Fruit fly (Drosophila melanogaster): ENCODE results near the gene Arr2.

Arr2 gene

DNA sequence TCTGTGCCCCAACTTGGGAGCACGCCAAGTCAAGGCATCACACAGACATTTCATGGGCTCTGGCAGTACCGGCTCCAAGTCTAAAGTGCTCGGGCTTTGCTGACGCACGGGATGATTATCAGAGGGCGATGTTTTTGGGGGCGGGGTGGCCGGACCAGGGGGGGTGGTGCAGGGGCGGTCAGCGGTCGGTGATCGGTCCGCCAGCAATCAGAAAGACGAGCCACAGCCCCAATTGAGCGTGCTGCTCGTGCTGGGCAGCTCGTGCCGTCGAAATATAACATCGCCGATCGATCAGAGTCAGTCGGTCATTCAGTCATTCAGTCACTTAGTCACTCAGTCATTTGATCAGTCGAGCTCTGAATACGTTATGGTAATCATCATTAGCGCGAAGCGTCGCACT, 49.1 kb upstream of the Arr2 start (continued):
- TF ChIP-seq CG7987 (GFP tag; optimal IDR thresholded peaks at IDR 0.05): peak; percentile 99
- TF ChIP-seq CG10274 (GFP tag; optimal IDR thresholded peaks at IDR 0.05): no peak
- no peak for TF ChIP-seq MTF-1 (GFP tag; optimal IDR thresholded peaks at IDR 0.05; ENCODE audit: borderline replicate concordance)
- no peak for TF ChIP-seq CG2116 (GFP tag; optimal IDR thresholded peaks at IDR 0.05)
- no peak for TF ChIP-seq CG11398 (GFP tag; optimal IDR thresholded peaks at IDR 0.05)
- no peak for TF ChIP-seq Atf3 (GFP tag; optimal IDR thresholded peaks at IDR 0.05)
- TF ChIP-seq org-1 (GFP tag; optimal IDR thresholded peaks at IDR 0.05): no peak
- no peak for TF ChIP-seq Pdp1 (GFP tag; optimal IDR thresholded peaks at IDR 0.05)
- no peak for TF ChIP-seq Xbp1 (GFP tag; optimal IDR thresholded peaks at IDR 0.05)
- no peak for TF ChIP-seq ase (GFP tag; IDR thresholded peaks at IDR 0.05)
- TF ChIP-seq exex (tag; optimal IDR thresholded peaks at IDR 0.05): no peak
- TF ChIP-seq CG32532 (GFP tag; IDR thresholded peaks at IDR 0.05): no peak
- TF ChIP-seq CG8924 (tag; optimal IDR thresholded peaks at IDR 0.05): no peak
- no peak for TF ChIP-seq CG9609 (GFP tag; optimal IDR thresholded peaks at IDR 0.05)
- no peak for TF ChIP-seq CG8944 (GFP tag; optimal IDR thresholded peaks at IDR 0.05)
- TF ChIP-seq lov (optimal IDR thresholded peaks at IDR 0.05): no peak
- no peak for TF ChIP-seq lov (GFP tag; IDR thresholded peaks at IDR 0.05)
- no peak for TF ChIP-seq emc (GFP tag; optimal IDR thresholded peaks at IDR 0.05)
- no peak for TF ChIP-seq ewg (GFP tag; optimal IDR thresholded peaks at IDR 0.05)
- no peak for TF ChIP-seq NfI (GFP tag; optimal IDR thresholded peaks at IDR 0.05)
- TF ChIP-seq ci (GFP tag; IDR thresholded peaks at IDR 0.05): peak; percentile 44; the same call in 1 of the 3 replicates
- 0 out of 2 replicates have a peak, but pooled peaks have one; percentile 36 for TF ChIP-seq ham (GFP tag; IDR thresholded peaks at IDR 0.05)
- no peak for TF ChIP-seq CG9797 (GFP tag; optimal IDR thresholded peaks at IDR 0.05)
- no peak for TF ChIP-seq usp (GFP tag; optimal IDR thresholded peaks at IDR 0.05)
- no peak for TF ChIP-seq Nf-YB (GFP tag; optimal IDR thresholded peaks at IDR 0.05)
- TF ChIP-seq CG30020 (tag; optimal IDR thresholded peaks at IDR 0.05): no peak
- TF ChIP-seq CG11723 (GFP tag; optimal IDR thresholded peaks at IDR 0.05): no peak
- TF ChIP-seq HLH54F (GFP tag; optimal IDR thresholded peaks at IDR 0.05): no peak
- no peak for TF ChIP-seq yki (optimal IDR thresholded peaks at IDR 0.05)
- TF ChIP-seq sd (tag; optimal IDR thresholded peaks at IDR 0.05): peak; percentile 10
- TF ChIP-seq shn (GFP tag; optimal IDR thresholded peaks at IDR 0.05): no peak
- no peak for TF ChIP-seq ken (GFP tag; IDR thresholded peaks at IDR 0.05)
- TF ChIP-seq CG15269 (tag; optimal IDR thresholded peaks at IDR 0.05): peak; percentile 45
- TF ChIP-seq jing (GFP tag; optimal IDR thresholded peaks at IDR 0.05): no peak
- no peak for TF ChIP-seq CG17328 (GFP tag; IDR thresholded peaks at IDR 0.05)
- no peak for TF ChIP-seq Kr (GFP tag; optimal IDR thresholded peaks at IDR 0.05)
- no peak for TF ChIP-seq CG13123 (GFP tag; optimal IDR thresholded peaks at IDR 0.05)
- TF ChIP-seq esg (GFP tag; conservative IDR thresholded peaks at IDR 0.05): no peak
- TF ChIP-seq lab (GFP tag; optimal IDR thresholded peaks at IDR 0.05): peak; percentile 89
- TF ChIP-seq h (optimal IDR thresholded peaks at IDR 0.05): no peak
- TF ChIP-seq Six4 (GFP tag; optimal IDR thresholded peaks at IDR 0.05): no peak
- TF ChIP-seq tll (GFP tag; optimal IDR thresholded peaks at IDR 0.05): no peak
- no peak for TF ChIP-seq pfk (GFP tag; optimal IDR thresholded peaks at IDR 0.05)
- TF ChIP-seq Chrac-16 (GFP tag; optimal IDR thresholded peaks at IDR 0.05): no peak
- TF ChIP-seq CG10321 (GFP tag; IDR thresholded peaks at IDR 0.05): 0 out of 2 replicates have a peak, but pooled peaks have one; percentile 5
- TF ChIP-seq amos (GFP tag; IDR thresholded peaks at IDR 0.05; ENCODE audit: partially characterized antibody): peak; percentile 12; the same call in 1 of the 2 replicates
- 0 out of 3 replicates have a peak, but pooled peaks have one; percentile 51 for TF ChIP-seq dysf (GFP tag; IDR thresholded peaks at IDR 0.05)
- no peak for TF ChIP-seq sisA (GFP tag; IDR thresholded peaks at IDR 0.05)
- TF ChIP-seq HmgD (GFP tag; optimal IDR thresholded peaks at IDR 0.05): no peak
- TF ChIP-seq kay (GFP tag; optimal IDR thresholded peaks at IDR 0.05): peak; percentile 81
- TF ChIP-seq Hmr (GFP tag; optimal IDR thresholded peaks at IDR 0.05): peak; percentile 9
- 0 out of 2 replicates have a peak, but pooled peaks have one; percentile 40 for TF ChIP-seq gsb (GFP tag; IDR thresholded peaks at IDR 0.05)

Data from whole organism, embryonic.